Fruit fly (Drosophila melanogaster) Kc167 (cell line): Measurements from ENCODE around the gene mei-41.

Experiments used
- Myc ChIP-seq: fragments of >200 bp; optimal IDR thresholded peaks from 2 replicates; lab custom pipeline; 2017; ENCODE audit warnings: missing external identifiers
- Sin3A ChIP-seq: fragments of >200 bp; optimal IDR thresholded peaks from 2 replicates; lab custom pipeline; 2018; ENCODE audit warnings: missing external identifiers
- ttk ChIP-seq: sonication (Bioruptor generic); optimal IDR thresholded peaks from 2 replicates; lab custom pipeline; 2017; ENCODE audit warnings: missing external identifiers

dm6 chrX:16424296-16424695, 32.8 kb downstream of the mei-41 start:
- no peak for TF ChIP-seq Myc (lab: Kevin White, UChicago)
- no peak for TF ChIP-seq Sin3A (lab: Kevin White, UChicago)
- TF ChIP-seq ttk (lab: Kevin White, UChicago): no peak
